Worm (Caenorhabditis elegans): ENCODE measurements around the gene Y39B6A.5.

- no peak for TF ChIP-seq him-1 (tag; optimal IDR thresholded peaks at IDR 0.05)
- TF ChIP-seq dao-5 (tag; optimal IDR thresholded peaks at IDR 0.05) = no peak
- TF ChIP-seq W03F9.2 (tag; optimal IDR thresholded peaks at IDR 0.05) = no peak
Measured at ce11 chrV:19133507-19133906, 25.2 kb downstream of the Y39B6A.5 start, which contains the start of gene Y39B6A.10.
